Fruit fly (Drosophila melanogaster) whole organism, embryonic: Measurements from ENCODE around the gene CG43693.
A peak's percentile ranks its signal among the peaks of the same experiment; 100 is the strongest.

ENCODE experiments used
- ATbp ChIP-seq: fragments of 200-800 bp; sonication (Bioruptor generic); optimal IDR thresholded peaks from 2 replicates; lab custom pipeline; 2017; ENCODE audit warnings: missing biosample characterization, mild to moderate bottlenecking, missing genetic modification characterization, missing genetic modification reagents
- Asciz ChIP-seq: fragments of 200-800 bp; sonication (Bioruptor generic); optimal IDR thresholded peaks from 2 replicates; lab custom pipeline; 2017; ENCODE audit warnings: missing biosample characterization, mild to moderate bottlenecking, missing genetic modification characterization, missing genetic modification reagents
- Atf3 ChIP-seq: fragments of 200-800 bp; sonication (Bioruptor generic); optimal IDR thresholded peaks from 3 replicates; lab custom pipeline; 2016; ENCODE audit warnings: missing biosample characterization, missing genetic modification characterization
- CG11456 ChIP-seq: fragments of 200-800 bp; sonication (Bioruptor generic); IDR thresholded peaks from 3 replicates; pipeline ENCODE4 v1.3.6; 2022; ENCODE audit warnings: missing biosample characterization, missing genetic modification characterization
- CG14965 ChIP-seq: fragments of 200-800 bp; sonication (Bioruptor generic); optimal IDR thresholded peaks from 2 replicates; lab custom pipeline; 2016; ENCODE audit warnings: missing biosample characterization, missing genetic modification characterization, borderline replicate concordance
- CG15479 ChIP-seq: fragments of 200-800 bp; sonication (Bioruptor generic); optimal IDR thresholded peaks from 3 replicates; lab custom pipeline; 2019; ENCODE audit warnings: missing biosample characterization, mild to moderate bottlenecking, missing genetic modification characterization, moderate library complexity
- CG17328 ChIP-seq: fragments of 200-800 bp; sonication (Bioruptor generic); IDR thresholded peaks from 2 replicates; pipeline ENCODE4 v1.3.6; 2022; ENCODE audit warnings: missing biosample characterization, missing genetic modification characterization
- CG18764 ChIP-seq: fragments of 200-800 bp; sonication (Bioruptor generic); optimal IDR thresholded peaks from 3 replicates; lab custom pipeline; 2016; ENCODE audit warnings: missing biosample characterization, missing genetic modification characterization
- CG2199 ChIP-seq: fragments of 200-800 bp; sonication (Bioruptor generic); IDR thresholded peaks from 3 replicates; pipeline ENCODE4 v1.3.6; 2022; ENCODE audit warnings: missing biosample characterization, missing genetic modification characterization
- CG3281 ChIP-seq: fragments of 200-800 bp; sonication (Bioruptor generic); optimal IDR thresholded peaks from 3 replicates; lab custom pipeline; 2017; ENCODE audit warnings: missing biosample characterization, mild to moderate bottlenecking, missing genetic modification characterization
- CG34422 ChIP-seq: fragments of 200-800 bp; sonication (Bioruptor generic); IDR thresholded peaks from 3 replicates; pipeline ENCODE4 v1.3.6; 2022; ENCODE audit warnings: missing biosample characterization, missing genetic modification characterization
- CG6791 ChIP-seq: fragments of 200-800 bp; sonication (Bioruptor generic); IDR thresholded peaks from 3 replicates; pipeline ENCODE4 v1.3.6; 2022; ENCODE audit warnings: missing biosample characterization, missing genetic modification characterization; ENCODE audit not compliant: partially characterized antibody
- CG6813 ChIP-seq: fragments of 200-800 bp; sonication (Bioruptor generic); optimal IDR thresholded peaks from 2 replicates; lab custom pipeline; 2017; ENCODE audit warnings: missing biosample characterization, missing genetic modification characterization, mild to moderate bottlenecking, moderate library complexity, missing genetic modification reagents
- CG7745 ChIP-seq: fragments of 200-800 bp; sonication (Bioruptor generic); optimal IDR thresholded peaks from 2 replicates; lab custom pipeline; 2018; ENCODE audit warnings: missing biosample characterization, mild to moderate bottlenecking, missing genetic modification characterization, moderate library complexity
- CG7987 ChIP-seq: fragments of 200-800 bp; sonication (Bioruptor generic); optimal IDR thresholded peaks from 2 replicates; lab custom pipeline; 2018; ENCODE audit warnings: missing biosample characterization, mild to moderate bottlenecking, missing genetic modification characterization, moderate library complexity
- CG8388 ChIP-seq: fragments of 200-800 bp; sonication (Bioruptor generic); optimal IDR thresholded peaks from 2 replicates; lab custom pipeline; 2019; ENCODE audit warnings: missing biosample characterization, mild to moderate bottlenecking, missing genetic modification characterization, moderate library complexity
- D19B ChIP-seq: fragments of 200-800 bp; sonication (Bioruptor generic); optimal IDR thresholded peaks from 2 replicates; lab custom pipeline; 2017; ENCODE audit warnings: missing biosample characterization, mild to moderate bottlenecking, missing genetic modification characterization
- Dek ChIP-seq: fragments of 200-800 bp; sonication (Bioruptor generic); optimal IDR thresholded peaks from 3 replicates; lab custom pipeline; 2019; ENCODE audit warnings: missing biosample characterization, mild to moderate bottlenecking, missing genetic modification characterization, moderate library complexity
- Doc2 ChIP-seq: fragments of 200-800 bp; sonication (Bioruptor generic); IDR thresholded peaks from 2 replicates; pipeline ENCODE4 v1.3.6; 2022; ENCODE audit warnings: missing biosample characterization, missing genetic modification characterization
- E2f1 ChIP-seq: fragments of 200-800 bp; sonication (Bioruptor generic); IDR thresholded peaks from 2 replicates; pipeline ENCODE4 v1.3.6; 2022; ENCODE audit warnings: missing biosample characterization, missing genetic modification characterization
- Ets65A ChIP-seq: fragments of 200-800 bp; sonication (Bioruptor generic); peaks from one replicate; lab custom pipeline; 2016; ENCODE audit warnings: missing biosample characterization, missing genetic modification characterization
- Fer1 ChIP-seq: fragments of 200-800 bp; sonication (Bioruptor generic); optimal IDR thresholded peaks from 2 replicates; lab custom pipeline; 2017; ENCODE audit warnings: missing biosample characterization, mild to moderate bottlenecking, missing genetic modification characterization
- GATAe ChIP-seq: fragments of 200-800 bp; sonication (Bioruptor generic); conservative IDR thresholded peaks from 2 replicates; pipeline ENCODE4 v1.3.6; 2022; ENCODE audit warnings: missing biosample characterization, missing genetic modification characterization
- Hey ChIP-seq: fragments of 200-800 bp; sonication (Bioruptor generic); optimal IDR thresholded peaks from 3 replicates; lab custom pipeline; 2018; ENCODE audit warnings: missing biosample characterization, mild to moderate bottlenecking, missing genetic modification characterization
- Hr78 ChIP-seq, 2 experiments: fragments of 200-800 bp in 1 of 2; fragments of >200 bp in 1 of 2; sonication (Bioruptor generic) in 1 of 2; optimal IDR thresholded peaks; 2 replicates each; lab custom pipeline; 2017 to 2019; ENCODE audit warnings: missing biosample characterization in 2 of 2, missing genetic modification characterization in 2 of 2, mild to moderate bottlenecking in 1 of 2, moderate library complexity in 1 of 2
- Med ChIP-seq: fragments of 200-800 bp; sonication (Bioruptor generic); peaks from one replicate; lab custom pipeline; 2016; ENCODE audit warnings: missing biosample characterization, missing genetic modification characterization, mild to moderate bottlenecking, inconsistent platforms, moderate library complexity
- NC2α ChIP-seq: fragments of 200-800 bp; sonication (Bioruptor generic); optimal IDR thresholded peaks from 2 replicates; lab custom pipeline; 2016; ENCODE audit warnings: missing biosample characterization, missing genetic modification characterization
- NC2β ChIP-seq: fragments of 200-800 bp; sonication (Bioruptor generic); optimal IDR thresholded peaks from 2 replicates; lab custom pipeline; 2016; ENCODE audit warnings: missing biosample characterization, missing genetic modification characterization
- Pdp1 ChIP-seq, 2 experiments: fragments of 200-800 bp; sonication (Bioruptor generic); optimal IDR thresholded peaks; 3 replicates each; lab custom pipeline; 2016; ENCODE audit warnings: missing biosample characterization in 2 of 2, missing genetic modification characterization in 2 of 2, mild to moderate bottlenecking in 1 of 2, moderate library complexity in 1 of 2
- btn ChIP-seq: fragments of 200-800 bp; sonication (Bioruptor generic); optimal IDR thresholded peaks from 2 replicates; lab custom pipeline; 2016; ENCODE audit warnings: missing biosample characterization, missing genetic modification characterization
- chinmo ChIP-seq: fragments of 200-800 bp; sonication (Bioruptor generic); IDR thresholded peaks from 4 replicates; pipeline ENCODE4 v1.3.6; 2022; ENCODE audit warnings: missing biosample characterization, missing genetic modification characterization; ENCODE audit not compliant: partially characterized antibody
- cwo ChIP-seq: fragments of 200-800 bp; sonication (Bioruptor generic); optimal IDR thresholded peaks from 3 replicates; lab custom pipeline; 2017; ENCODE audit warnings: missing biosample characterization, missing genetic modification characterization, mild to moderate bottlenecking, moderate library complexity, missing genetic modification reagents
- dm ChIP-seq: fragments of 200-800 bp; sonication (Bioruptor generic); optimal IDR thresholded peaks from 3 replicates; lab custom pipeline; 2016; ENCODE audit warnings: missing biosample characterization, missing genetic modification characterization
- fd64A ChIP-seq: fragments of 200-800 bp; sonication (Bioruptor generic); optimal IDR thresholded peaks from 3 replicates; lab custom pipeline; 2018; ENCODE audit warnings: missing biosample characterization, mild to moderate bottlenecking, missing genetic modification characterization
- grau ChIP-seq: fragments of 200-800 bp; optimal IDR thresholded peaks from 3 replicates; lab custom pipeline; 2019; ENCODE audit warnings: missing biosample characterization, mild to moderate bottlenecking, missing genetic modification characterization, moderate library complexity
- gsb ChIP-seq: fragments of 200-800 bp; sonication (Bioruptor generic); IDR thresholded peaks from 2 replicates; pipeline ENCODE4 v1.3.6; 2022; ENCODE audit warnings: missing biosample characterization, missing genetic modification characterization
- gsb-n ChIP-seq: fragments of 200-800 bp; sonication (Bioruptor generic); optimal IDR thresholded peaks from 3 replicates; lab custom pipeline; 2018; ENCODE audit warnings: missing biosample characterization, mild to moderate bottlenecking, missing genetic modification characterization
- lola ChIP-seq, 3 experiments: fragments of >200 bp in 2 of 3; fragments of 200-800 bp in 1 of 3; sonication (Bioruptor generic) in 1 of 3; optimal IDR thresholded peaks; 2 replicates each; lab custom pipeline; 2017 to 2019; ENCODE audit warnings: missing biosample characterization in 3 of 3, missing genetic modification characterization in 3 of 3, mild to moderate bottlenecking in 1 of 3, moderate library complexity in 1 of 3
- nerfin-2 ChIP-seq: fragments of 200-800 bp; sonication (Bioruptor generic); IDR thresholded peaks from 2 replicates; pipeline ENCODE4 v1.3.6; 2022; ENCODE audit warnings: missing biosample characterization, missing genetic modification characterization; ENCODE audit not compliant: partially characterized antibody
- sd ChIP-seq: fragments of 200-800 bp; sonication (Bioruptor generic); optimal IDR thresholded peaks from 3 replicates; lab custom pipeline; 2018; ENCODE audit warnings: missing biosample characterization, mild to moderate bottlenecking, missing genetic modification characterization, moderate library complexity
- sens ChIP-seq: fragments of 200-800 bp; sonication (Bioruptor generic); peaks from one replicate; lab custom pipeline; 2016; ENCODE audit warnings: missing biosample characterization, missing genetic modification characterization
- seq ChIP-seq: fragments of 200-800 bp; sonication (Bioruptor generic); IDR thresholded peaks from 2 replicates; pipeline ENCODE4 v1.3.6; 2022; ENCODE audit warnings: missing biosample characterization, missing genetic modification characterization
- sima ChIP-seq: fragments of 200-800 bp; sonication (Bioruptor generic); optimal IDR thresholded peaks from 2 replicates; lab custom pipeline; 2016; ENCODE audit warnings: missing biosample characterization, missing genetic modification characterization
- so ChIP-seq: fragments of 200-800 bp; sonication (Bioruptor generic); IDR thresholded peaks from 3 replicates; pipeline ENCODE4 v1.3.6; 2022; ENCODE audit warnings: missing biosample characterization, missing genetic modification characterization
- wek ChIP-seq: fragments of 200-800 bp; sonication (Bioruptor generic); optimal IDR thresholded peaks from 3 replicates; lab custom pipeline; 2018; ENCODE audit warnings: missing biosample characterization, mild to moderate bottlenecking, missing genetic modification characterization, moderate library complexity
- zen ChIP-seq: fragments of 200-800 bp; sonication (Bioruptor generic); optimal IDR thresholded peaks from 3 replicates; lab custom pipeline; 2018; ENCODE audit warnings: missing biosample characterization, mild to moderate bottlenecking, missing genetic modification characterization, moderate library complexity

The CG43693 gene

DNA sequence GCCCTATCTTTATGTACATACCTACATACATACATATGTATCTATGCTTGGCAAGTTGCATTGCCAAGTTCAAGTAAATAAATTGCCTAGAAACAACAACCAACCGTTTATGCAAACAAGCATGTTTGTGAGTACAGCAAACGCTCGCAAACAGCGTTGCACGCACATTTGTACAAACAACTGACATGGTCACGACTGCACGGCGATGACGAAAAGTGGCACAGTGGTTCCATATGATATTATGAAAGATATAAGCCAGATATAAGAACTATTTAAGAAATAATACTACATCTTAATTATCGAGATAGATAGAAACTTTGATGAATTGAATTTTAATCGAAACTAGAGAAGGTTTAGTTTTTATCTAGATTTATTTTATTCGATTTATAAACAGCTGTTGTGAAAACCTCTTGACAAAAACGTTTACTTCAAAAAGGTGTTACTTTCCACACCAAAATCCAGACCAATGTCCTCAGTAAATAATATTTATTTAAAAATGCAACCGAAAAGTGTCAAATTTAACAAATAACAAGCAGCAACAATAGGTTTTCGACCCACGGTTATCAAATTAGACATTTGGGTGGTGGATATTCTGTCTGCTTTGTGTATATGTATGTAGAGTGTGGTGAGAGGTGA is 38.8 kb upstream of the CG43693 start (continued):
- TF ChIP-seq CG8388 (GFP tag; lab: Kevin White, UChicago), result peak; percentile 90
- no peak for TF ChIP-seq CG6791 (GFP tag; lab: Robert Waterston, UW)
- TF ChIP-seq Atf3 (GFP tag; lab: Kevin White, UChicago), result peak; percentile 73
- peak; percentile 85 for TF ChIP-seq seq (GFP tag; lab: Robert Waterston, UW)
- no peak for TF ChIP-seq GATAe (GFP tag; lab: Robert Waterston, UW)
- peak; percentile 70 for TF ChIP-seq btn (GFP tag; lab: Kevin White, UChicago)
- no peak for TF ChIP-seq sima (GFP tag; lab: Kevin White, UChicago)

dm6 chr3L:11085810-11086209 is 34.6 kb upstream of the CG43693 start:
- TF ChIP-seq D19B (GFP tag; lab: Kevin White, UChicago) (peak; percentile 74), CG6813 (peak; percentile 41), Hey (tag; lab: Kevin White, UChicago) (peak; percentile 99), CG7745 (tag; lab: Kevin White, UChicago) (peak; percentile 37), lola (GFP tag; optimal IDR thresholded peaks at IDR 0.05; lab: Kevin White, UChicago) (no peak), sima (GFP tag; lab: Kevin White, UChicago) (no peak), CG7987 (GFP tag; lab: Kevin White, UChicago) (peak; percentile 35), sd (tag; lab: Kevin White, UChicago) (peak; percentile 75), grau (tag; lab: Kevin White, UChicago) (peak; percentile 0), Pdp1 (GFP tag; optimal IDR thresholded peaks at IDR 0.05; lab: Kevin White, UChicago) (peak in 1 of 2 experiments; percentile 38), E2f1 (GFP tag; lab: Robert Waterston, UW) (no peak), zen (tag; lab: Kevin White, UChicago) (no peak), CG14965 (GFP tag; lab: Kevin White, UChicago) (no peak), wek (GFP tag; lab: Kevin White, UChicago) (peak; percentile 28), CG34422 (GFP tag; lab: Robert Waterston, UW) (0 out of 3 replicates have a peak, but pooled peaks have one; percentile 30), fd64A (GFP tag; lab: Kevin White, UChicago) (peak; percentile 42), Ets65A (GFP tag; lab: Kevin White, UChicago) (no peak), sens (GFP tag; lab: Kevin White, UChicago) (peak; percentile 59), CG3281 (no peak), gsb (no peak), dm (peak; percentile 29), CG2199 (0 out of 3 replicates have a peak, but pooled peaks have one; percentile 23), NC2β (GFP tag; lab: Kevin White, UChicago) (no peak), CG11456 (GFP tag; lab: Robert Waterston, UW) (no peak), gsb-n (tag; lab: Kevin White, UChicago) (peak; percentile 20), Med (GFP tag; lab: Kevin White, UChicago) (peak; percentile 54), cwo (GFP tag; lab: Kevin White, UChicago) (peak; percentile 98), Doc2 (GFP tag; lab: Robert Waterston, UW) (no peak), NC2α (no peak), Dek (tag; lab: Kevin White, UChicago) (no peak), Fer1 (GFP tag; lab: Kevin White, UChicago) (peak; percentile 43), chinmo (0 out of 4 replicates have a peak, but pooled peaks have one; percentile 46), CG18764 (GFP tag; lab: Kevin White, UChicago) (no peak), CG15479 (GFP tag; lab: Kevin White, UChicago) (peak; percentile 48), so (0 out of 3 replicates have a peak, but pooled peaks have one; percentile 31), nerfin-2 (GFP tag; lab: Robert Waterston, UW) (no peak), Hr78 (GFP tag; optimal IDR thresholded peaks at IDR 0.05; lab: Kevin White, UChicago) (no peak), Asciz (GFP tag; lab: Kevin White, UChicago) (peak; percentile 26), ATbp (GFP tag; lab: Kevin White, UChicago) (peak; percentile 12), CG17328 (0 out of 2 replicates have a peak, but pooled peaks have one; percentile 11)
